Worm (Caenorhabditis elegans) whole organism, L4 larva: ENCODE measurements around the gene K07B1.7.

Source experiments
- F49E8.2 ChIP-seq: sonication (generic microtip); optimal IDR thresholded peaks from 2 replicates; lab custom pipeline; 2016; ENCODE audit warnings: missing compliant biosample characterization, mild to moderate bottlenecking, missing genetic modification characterization, borderline replicate concordance
- aly-2 ChIP-seq: sonication (generic microtip); optimal IDR thresholded peaks from 2 replicates; lab custom pipeline; 2018; ENCODE audit warnings: missing biosample characterization, missing genetic modification characterization
- arid-1 ChIP-seq: fragments of 200-800 bp; sonication (Bioruptor generic); conservative IDR thresholded peaks from 2 replicates; pipeline ENCODE4 v1.3.6; 2022; ENCODE audit warnings: missing genetic modification reagents, missing genetic modification characterization, missing compliant biosample characterization
- ceh-28 ChIP-seq: fragments of 150-350 bp; optimal IDR thresholded peaks from 2 replicates; lab custom pipeline; 2014; ENCODE audit warnings: missing biosample characterization, missing genetic modification reagents, missing genetic modification characterization
- ceh-82 ChIP-seq: sonication (generic microtip); optimal IDR thresholded peaks from 2 replicates; lab custom pipeline; 2017; ENCODE audit warnings: missing biosample characterization, missing genetic modification characterization
- duxl-1 ChIP-seq: sonication (generic microtip); optimal IDR thresholded peaks from 2 replicates; lab custom pipeline; 2016; ENCODE audit warnings: mild to moderate bottlenecking, missing genetic modification characterization, moderate library complexity, missing compliant biosample characterization; ENCODE audit not compliant: poor library complexity
- egl-27 ChIP-seq: sonication (generic microtip); optimal IDR thresholded peaks from 3 replicates; lab custom pipeline; 2017; ENCODE audit warnings: missing biosample characterization, missing genetic modification reagents, missing genetic modification characterization
- lin-39 ChIP-seq: fragments of 150-350 bp; optimal IDR thresholded peaks from 2 replicates; lab custom pipeline; 2014; ENCODE audit warnings: missing biosample characterization, missing genetic modification reagents, missing genetic modification characterization
- mdl-1 ChIP-seq, 2 experiments: fragments of 150-350 bp in 1 of 2; sonication (generic microtip) in 1 of 2; optimal IDR thresholded peaks; 2 replicates each; lab custom pipeline; 2014 to 2017; ENCODE audit warnings: missing biosample characterization in 2 of 2, missing genetic modification characterization in 2 of 2
- nhr-77 ChIP-seq: fragments of 150-350 bp; optimal IDR thresholded peaks from 2 replicates; lab custom pipeline; 2014; ENCODE audit warnings: missing biosample characterization, missing genetic modification characterization
- pha-4 ChIP-seq, 2 experiments: fragments of 150-350 bp in 1 of 2; fragments of 200-800 bp in 1 of 2; sonication (Bioruptor generic) in 1 of 2; IDR thresholded peaks in 1 of 2; optimal IDR thresholded peaks in 1 of 2; 2 replicates each; pipeline versions ENCODE4 v1.3.6 to Lab custom; 2014 to 2022; ENCODE audit warnings: missing genetic modification characterization in 2 of 2, missing genetic modification reagents in 2 of 2, missing biosample characterization in 1 of 2, missing compliant biosample characterization in 1 of 2
- unc-130 ChIP-seq: sonication (generic microtip); optimal IDR thresholded peaks from 2 replicates; lab custom pipeline; 2016; ENCODE audit warnings: missing genetic modification reagents, missing genetic modification characterization, missing compliant biosample characterization

DNA sequence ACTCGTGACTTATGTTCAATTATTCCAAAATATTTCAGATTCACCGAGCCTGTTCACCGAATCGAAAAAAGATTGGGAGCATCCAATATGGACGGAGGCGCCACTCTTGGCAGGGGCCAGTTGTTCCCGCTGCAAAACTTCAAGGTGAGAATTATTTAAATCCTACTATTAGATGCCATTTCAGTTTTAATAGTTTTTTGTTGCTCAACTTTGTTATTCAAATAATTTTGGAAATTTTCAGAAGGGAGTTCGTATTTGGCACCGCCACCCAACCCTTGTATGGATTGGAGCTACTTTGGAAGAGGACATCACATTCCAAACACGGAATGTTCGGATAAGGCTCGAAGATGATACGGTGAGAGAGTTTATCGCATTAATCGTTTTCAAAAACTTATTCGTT is 39.4 kb upstream of the K07B1.7 start, which contains the start of gene hum-2:
- no peak for TF ChIP-seq aly-2
- no peak for TF ChIP-seq unc-130 (GFP tag; lab: Kevin White, UChicago)
- no peak for TF ChIP-seq duxl-1
- TF ChIP-seq nhr-77 = no peak
- no peak for TF ChIP-seq ceh-82
- TF ChIP-seq egl-27 (tag; lab: Kevin White, UChicago) = no peak
- TF ChIP-seq lin-39 (tag; lab: Kevin White, UChicago) = no peak
- TF ChIP-seq pha-4 (GFP tag; IDR thresholded peaks at IDR 0.05; lab: Robert Waterston, UW) = no peak
- no peak for TF ChIP-seq pha-4 (tag; optimal IDR thresholded peaks at IDR 0.05; lab: Kevin White, UChicago)
- no peak for TF ChIP-seq ceh-28
- TF ChIP-seq F49E8.2 = no peak
- no peak for TF ChIP-seq mdl-1 (tag; optimal IDR thresholded peaks at IDR 0.05; lab: Kevin White, UChicago)
- no peak for TF ChIP-seq arid-1 (GFP tag; lab: Robert Waterston, UW)
